Fruit fly (Drosophila melanogaster) whole organism, embryonic: ENCODE measurements around the gene eEF1alpha2.
A peak's percentile ranks its signal among the peaks of the same experiment; 100 is the strongest.

Source experiments
- Antp ChIP-seq: fragments of 200-800 bp; sonication (Bioruptor generic); optimal IDR thresholded peaks from 3 replicates; lab custom pipeline; 2016; ENCODE audit warnings: missing biosample characterization, missing genetic modification characterization
- C15 ChIP-seq: fragments of 200-800 bp; sonication (Bioruptor generic); IDR thresholded peaks from 3 replicates; pipeline ENCODE4 v1.3.6; 2022; ENCODE audit warnings: missing biosample characterization, missing genetic modification characterization
- CG10979 ChIP-seq: fragments of 200-800 bp; sonication (Bioruptor generic); optimal IDR thresholded peaks from 2 replicates; lab custom pipeline; 2018; ENCODE audit warnings: missing biosample characterization, mild to moderate bottlenecking, missing genetic modification characterization, moderate library complexity
- CG11247 ChIP-seq: fragments of 200-800 bp; sonication (Bioruptor generic); IDR thresholded peaks from 2 replicates; pipeline ENCODE4 v1.3.6; 2022; ENCODE audit warnings: missing biosample characterization, missing genetic modification characterization
- CG15696 ChIP-seq: fragments of 200-800 bp; sonication (Bioruptor generic); optimal IDR thresholded peaks from 2 replicates; lab custom pipeline; 2019; ENCODE audit warnings: missing biosample characterization, mild to moderate bottlenecking, missing genetic modification characterization, moderate library complexity
- CG1647 ChIP-seq: fragments of 200-800 bp; sonication (Bioruptor generic); optimal IDR thresholded peaks from 3 replicates; lab custom pipeline; 2016; ENCODE audit warnings: missing biosample characterization, missing genetic modification characterization
- CG3407 ChIP-seq: fragments of 200-800 bp; sonication (Bioruptor generic); optimal IDR thresholded peaks from 2 replicates; lab custom pipeline; 2018; ENCODE audit warnings: missing biosample characterization, mild to moderate bottlenecking, missing genetic modification characterization
- Elba2 ChIP-seq: fragments of 200-800 bp; sonication (Bioruptor generic); optimal IDR thresholded peaks from 3 replicates; lab custom pipeline; 2016; ENCODE audit warnings: missing biosample characterization, missing genetic modification characterization
- Nf-YC ChIP-seq: fragments of 200-800 bp; optimal IDR thresholded peaks from 3 replicates; lab custom pipeline; 2019; ENCODE audit warnings: missing biosample characterization, mild to moderate bottlenecking, missing genetic modification characterization, moderate library complexity
- PHDP ChIP-seq: fragments of 200-800 bp; sonication (Bioruptor generic); optimal IDR thresholded peaks from 3 replicates; lab custom pipeline; 2018; ENCODE audit warnings: missing biosample characterization, mild to moderate bottlenecking, missing genetic modification characterization, moderate library complexity
- Sry-β ChIP-seq: fragments of 200-800 bp; sonication (Bioruptor generic); optimal IDR thresholded peaks from 2 replicates; lab custom pipeline; 2018; ENCODE audit warnings: missing biosample characterization, mild to moderate bottlenecking, missing genetic modification characterization, moderate library complexity
- ewg ChIP-seq: fragments of 200-800 bp; sonication (Bioruptor generic); optimal IDR thresholded peaks from 3 replicates; lab custom pipeline; 2017; ENCODE audit warnings: mild to moderate bottlenecking, missing biosample characterization, missing genetic modification reagents, missing genetic modification characterization
- fru ChIP-seq: fragments of >200 bp; optimal IDR thresholded peaks from 2 replicates; lab custom pipeline; 2017

DNA sequence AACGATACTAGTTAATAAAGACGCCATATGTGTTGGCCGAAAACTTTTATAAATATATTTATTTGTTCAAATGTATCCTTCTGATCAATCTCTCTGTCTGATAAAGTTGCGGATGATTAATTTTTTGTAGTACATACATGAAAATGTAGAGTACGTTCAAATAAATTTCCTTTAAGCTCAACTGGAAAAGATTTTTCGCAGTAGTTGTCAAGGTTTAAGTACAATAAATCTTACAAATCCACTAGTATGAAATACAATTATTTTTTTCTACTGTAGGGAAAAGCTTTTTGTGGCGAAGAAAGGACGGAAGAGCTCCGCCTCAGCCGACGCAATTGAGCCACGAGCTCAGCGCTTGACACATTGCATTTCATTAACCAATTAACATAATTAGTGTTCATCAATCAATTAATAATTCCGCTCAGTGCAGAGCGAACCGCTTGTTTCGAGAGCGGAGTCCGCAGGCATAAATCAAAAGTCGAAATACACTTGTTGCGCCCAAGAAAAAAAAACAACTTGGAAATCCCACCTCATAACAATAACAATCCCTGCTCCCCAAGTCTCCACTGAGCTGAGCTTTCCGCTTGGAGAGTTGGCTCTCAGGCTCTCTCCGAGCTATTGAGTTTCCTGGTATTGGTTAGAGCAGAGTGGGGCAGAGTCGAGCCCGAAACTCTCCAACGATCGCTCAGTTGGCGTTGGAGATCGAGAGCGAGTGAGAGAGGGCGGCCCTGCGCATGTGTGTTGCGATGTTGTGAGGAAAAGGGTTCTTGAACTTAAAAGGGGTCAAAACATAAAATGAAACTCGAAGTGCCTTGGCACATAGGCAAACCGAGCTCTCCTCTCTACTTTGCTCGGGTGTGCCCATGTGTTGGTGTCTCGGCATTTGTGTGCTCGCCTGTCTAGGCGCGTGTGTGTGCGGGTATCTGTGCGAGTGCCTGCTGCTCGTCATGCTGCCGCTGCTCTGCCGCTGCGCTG, 49.3 kb upstream of the eEF1alpha2 start:
- TF ChIP-seq PHDP (tag; lab: Kevin White, UChicago) (no peak), Nf-YC (tag; lab: Kevin White, UChicago) (no peak), Sry-β (GFP tag; lab: Kevin White, UChicago) (no peak), CG1647 (GFP tag; lab: Kevin White, UChicago) (no peak), CG15696 (tag; lab: Kevin White, UChicago) (no peak), Antp (GFP tag; lab: Kevin White, UChicago) (no peak), CG3407 (GFP tag; lab: Kevin White, UChicago) (no peak), C15 (no peak), CG10979 (tag; lab: Kevin White, UChicago) (peak; percentile 4), Elba2 (GFP tag; lab: Kevin White, UChicago) (no peak), CG11247 (GFP tag; lab: Robert Waterston, UW) (no peak), fru (lab: Kevin White, UChicago) (no peak), ewg (GFP tag; lab: Kevin White, UChicago) (no peak)
